Fruit fly (Drosophila melanogaster): Measurements from ENCODE around the gene CG42594.

Gene CG42594

dm6 chrX:4955788-4956442 is 115.3 kb downstream of the CG42594 start (continued):
- peak in 1 of 2 experiments; percentile 12 for TF ChIP-seq bsh (GFP tag; optimal IDR thresholded peaks at IDR 0.05)
- TF ChIP-seq CG2875 (GFP tag; optimal IDR thresholded peaks at IDR 0.05) = no peak
- peak; percentile 2 for TF ChIP-seq p53 (GFP tag; optimal IDR thresholded peaks at IDR 0.05)
- no peak for TF ChIP-seq CG10321 (GFP tag; IDR thresholded peaks at IDR 0.05)
- peak; percentile 95 for TF ChIP-seq amos (GFP tag; IDR thresholded peaks at IDR 0.05; ENCODE audit: partially characterized antibody)
- peak; percentile 18 for TF ChIP-seq CG9727 (GFP tag; optimal IDR thresholded peaks at IDR 0.05)
- no peak for TF ChIP-seq PHDP (tag; optimal IDR thresholded peaks at IDR 0.05)
- no peak for TF ChIP-seq Elba2 (GFP tag; optimal IDR thresholded peaks at IDR 0.05)
- peak; percentile 5 for TF ChIP-seq zf30C (GFP tag; optimal IDR thresholded peaks at IDR 0.05)
- no peak for TF ChIP-seq lov (optimal IDR thresholded peaks at IDR 0.05)
- TF ChIP-seq lov (GFP tag; IDR thresholded peaks at IDR 0.05) = no peak
- TF ChIP-seq CG15269 (tag; optimal IDR thresholded peaks at IDR 0.05) = no peak
- TF ChIP-seq Ptx1 (GFP tag; IDR thresholded peaks at IDR 0.05) = peak; percentile 14; the same call in 1 of the 2 replicates
- no peak for TF ChIP-seq CG7271 (tag; optimal IDR thresholded peaks at IDR 0.05)
- TF ChIP-seq Fer2 (tag; optimal IDR thresholded peaks at IDR 0.05) = no peak
- peak; percentile 7 for TF ChIP-seq CG5180 (GFP tag; optimal IDR thresholded peaks at IDR 0.05)
- 0 out of 2 replicates have a peak, but pooled peaks have one; percentile 8 for TF ChIP-seq crol (GFP tag; IDR thresholded peaks at IDR 0.05)
- peak; percentile 8 for TF ChIP-seq Asciz (GFP tag; optimal IDR thresholded peaks at IDR 0.05)
- no peak for TF ChIP-seq sug (tag; optimal IDR thresholded peaks at IDR 0.05)
- peak; percentile 95 for TF ChIP-seq sna (GFP tag; IDR thresholded peaks at IDR 0.05; ENCODE audit: partially characterized antibody)
- no peak for TF ChIP-seq lbe (GFP tag; optimal IDR thresholded peaks at IDR 0.05)
- TF ChIP-seq gsb-n (tag; optimal IDR thresholded peaks at IDR 0.05) = peak; percentile 3
- TF ChIP-seq peb (GFP tag; IDR thresholded peaks at IDR 0.05) = no peak
- no peak for TF ChIP-seq sc (optimal IDR thresholded peaks at IDR 0.05)
- TF ChIP-seq sc (GFP tag; optimal IDR thresholded peaks at IDR 0.05) = no peak
- peak; percentile 46 for TF ChIP-seq CG10543 (GFP tag; optimal IDR thresholded peaks at IDR 0.05)
- TF ChIP-seq Hmx (GFP tag; optimal IDR thresholded peaks at IDR 0.05) = no peak
- TF ChIP-seq CG10431 (GFP tag; optimal IDR thresholded peaks at IDR 0.05) = no peak
- no peak for TF ChIP-seq usp (GFP tag; optimal IDR thresholded peaks at IDR 0.05)
- TF ChIP-seq CG10959 (GFP tag; IDR thresholded peaks at IDR 0.05) = no peak
- no peak for TF ChIP-seq Hr78 (GFP tag; optimal IDR thresholded peaks at IDR 0.05)
- peak; percentile 45 for TF ChIP-seq CrebB (tag; optimal IDR thresholded peaks at IDR 0.05)
- no peak for TF ChIP-seq CG7928 (GFP tag; optimal IDR thresholded peaks at IDR 0.05)
- no peak for TF ChIP-seq Lim3 (GFP tag; IDR thresholded peaks at IDR 0.05)
- TF ChIP-seq Max (GFP tag; optimal IDR thresholded peaks at IDR 0.05) = no peak
- TF ChIP-seq CG7963 (GFP tag; IDR thresholded peaks at IDR 0.05; ENCODE audit: partially characterized antibody) = peak; percentile 93
- TF ChIP-seq twi (tag; optimal IDR thresholded peaks at IDR 0.05) = no peak
- peak; percentile 83 for TF ChIP-seq Med (GFP tag)
- no peak for TF ChIP-seq MESR4 (GFP tag; optimal IDR thresholded peaks at IDR 0.05)
- TF ChIP-seq CG11696 (GFP tag; IDR thresholded peaks at IDR 0.05) = peak; percentile 46; the same call in 1 of the 2 replicates
- TF ChIP-seq CG10366 (GFP tag; IDR thresholded peaks at IDR 0.05) = peak; percentile 20
- no peak for TF ChIP-seq Chrac-16 (GFP tag; optimal IDR thresholded peaks at IDR 0.05)
- TF ChIP-seq HmgD (GFP tag; optimal IDR thresholded peaks at IDR 0.05) = peak; percentile 48
- no peak for TF ChIP-seq slp2 (GFP tag; optimal IDR thresholded peaks at IDR 0.05)
- TF ChIP-seq CG30020 (tag; optimal IDR thresholded peaks at IDR 0.05) = no peak
- no peak for TF ChIP-seq CG11456 (GFP tag; IDR thresholded peaks at IDR 0.05)
- TF ChIP-seq Lhr (GFP tag; optimal IDR thresholded peaks at IDR 0.05) = peak; percentile 100
- no peak for TF ChIP-seq Ravus (GFP tag; IDR thresholded peaks at IDR 0.05)
- TF ChIP-seq ap (GFP tag; IDR thresholded peaks at IDR 0.05) = no peak
- TF ChIP-seq CG15601 (tag; optimal IDR thresholded peaks at IDR 0.05) = no peak

All from whole organism, embryonic.